Worm (Caenorhabditis elegans): Measurements from ENCODE around the gene Y38H6C.13.
"Not testable (repeated sequence)": the region's sequence is repeated elsewhere in the genome, so short reads cannot be mapped to it uniquely, and the experiment has no call there.

DNA sequence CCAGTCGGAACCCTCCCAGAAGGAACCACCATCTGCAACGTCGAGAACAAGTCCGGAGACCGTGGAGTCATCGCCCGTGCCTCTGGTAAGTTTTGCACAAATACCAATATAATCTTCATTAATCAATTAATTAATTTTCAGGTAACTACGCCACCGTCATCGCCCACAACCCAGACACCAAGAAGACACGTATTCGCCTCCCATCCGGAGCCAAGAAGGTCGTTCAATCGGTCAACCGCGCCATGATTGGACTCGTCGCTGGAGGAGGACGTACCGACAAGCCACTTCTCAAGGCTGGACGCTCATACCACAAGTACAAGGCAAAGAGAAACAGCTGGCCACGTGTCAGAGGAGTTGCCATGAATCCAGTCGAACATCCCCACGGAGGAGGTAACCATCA lies 47.4 kb upstream of the Y38H6C.13 start:
- TF ChIP-seq snpc-4 (tag; optimal IDR thresholded peaks at IDR 0.05); fos-1 (tag; optimal IDR thresholded peaks at IDR 0.05); ama-1 (optimal IDR thresholded peaks at IDR 0.05); Y5F2A.4 (GFP tag; optimal IDR thresholded peaks at IDR 0.05); pqm-1 (tag; optimal IDR thresholded peaks at IDR 0.05); Y48G9A.11 (GFP tag; IDR thresholded peaks at IDR 0.05); mdl-1 (tag; optimal IDR thresholded peaks at IDR 0.05): not testable (repeated sequence)

Data from whole organism, L4 larva.